Fruit fly (Drosophila melanogaster) ovary, adult (tissue): ENCODE results near the gene CG8369.
A peak's percentile ranks its signal among the peaks of the same experiment; 100 is the strongest.

Experiments used
- CG17801 ChIP-seq: fragments of 200-800 bp; optimal IDR thresholded peaks from 2 replicates; lab custom pipeline; 2019; ENCODE audit warnings: missing biosample characterization, mild to moderate bottlenecking, missing genetic modification characterization, moderate library complexity; ENCODE audit not compliant: partially characterized antibody

CG8369 gene

dm6 chr3R:8801126-8801762 lies 20.6 kb upstream of the CG8369 start, which contains the start of the genes Pif1A, Pif1B and CCT7:
Gene Pif1A, minus strand, starts transcription at chr3R:8801176.
Gene Pif1B, minus strand, starts transcription at chr3R:8801176.
Gene CCT7, plus strand, starts transcription at chr3R:8801564.
- TF ChIP-seq CG17801 (GFP tag; lab: Kevin White, UChicago), result no peak

- TF ChIP-seq CG17801 (GFP tag; lab: Kevin White, UChicago), result no peak
Observed at dm6 chr3R:8805388-8805852, 16.4 kb upstream of the CG8369 start, which contains the start of gene CG9839. Gene CG9839, minus strand, starts transcription at chr3R:8805802.

DNA sequence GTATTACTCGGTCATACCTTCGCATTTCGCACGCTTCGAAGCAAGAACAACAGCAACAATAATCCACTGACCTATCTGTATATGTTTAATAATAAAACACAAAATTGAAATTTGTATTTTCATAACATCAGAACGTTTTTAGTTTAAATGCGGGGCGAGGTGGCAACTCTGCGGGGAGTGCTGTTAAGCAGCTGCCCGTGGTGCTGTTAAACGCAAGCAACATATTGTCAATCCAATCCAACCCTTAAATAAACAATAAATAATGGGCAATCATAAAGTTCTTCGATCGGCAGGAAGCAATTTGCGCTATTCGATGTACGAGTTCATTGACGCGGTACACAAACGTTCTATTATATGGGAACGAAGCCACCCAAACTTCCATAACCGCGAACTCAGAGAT lies 15.7 kb upstream of the CG8369 start, which contains the start of gene hng2:
TSS of gene hng2 (plus strand) at position 219 of the 400 bp plus-strand sequence.
- TF ChIP-seq CG17801 (GFP tag; lab: Kevin White, UChicago), result no peak

- TF ChIP-seq CG17801 (GFP tag; lab: Kevin White, UChicago), result no peak
Observed at dm6 chr3R:8806638-8807037, 15.2 kb upstream of the CG8369 start.

dm6 chr3R:8807048-8807447 lies 14.8 kb upstream of the CG8369 start:
- no peak for TF ChIP-seq CG17801 (GFP tag; lab: Kevin White, UChicago)

DNA sequence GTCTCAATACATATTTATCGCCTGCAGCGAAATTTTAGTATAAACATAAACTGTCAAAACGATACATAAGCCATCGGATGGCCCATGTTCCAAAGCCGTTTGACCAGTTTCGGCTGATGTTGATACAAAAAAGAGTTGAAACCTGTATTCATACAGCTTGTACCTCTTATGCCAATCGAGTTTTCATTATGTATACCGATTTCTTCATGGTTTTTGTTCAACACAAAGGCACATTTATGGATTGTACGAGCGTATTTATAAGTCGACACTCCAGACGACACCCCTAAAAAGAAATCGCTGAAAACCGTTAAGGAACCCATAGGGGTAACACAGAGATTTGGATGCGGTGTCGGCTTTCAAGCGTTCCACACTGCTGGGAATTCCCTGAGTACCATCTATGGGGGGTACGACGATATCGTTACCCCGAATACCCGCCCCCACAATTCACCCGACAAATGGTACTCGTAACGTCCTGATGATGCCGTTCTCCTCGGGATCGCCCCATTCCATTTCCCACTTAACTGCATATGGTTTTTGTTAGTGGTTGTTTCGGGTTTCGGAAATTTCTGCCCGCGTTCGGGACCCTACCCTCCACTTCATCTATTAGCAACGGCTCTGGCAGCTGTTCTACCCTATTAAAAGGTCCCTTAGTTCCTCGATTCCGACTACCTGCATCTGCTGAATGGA lies 13.8 kb upstream of the CG8369 start:
- TF ChIP-seq CG17801 (GFP tag; lab: Kevin White, UChicago), result no peak

DNA sequence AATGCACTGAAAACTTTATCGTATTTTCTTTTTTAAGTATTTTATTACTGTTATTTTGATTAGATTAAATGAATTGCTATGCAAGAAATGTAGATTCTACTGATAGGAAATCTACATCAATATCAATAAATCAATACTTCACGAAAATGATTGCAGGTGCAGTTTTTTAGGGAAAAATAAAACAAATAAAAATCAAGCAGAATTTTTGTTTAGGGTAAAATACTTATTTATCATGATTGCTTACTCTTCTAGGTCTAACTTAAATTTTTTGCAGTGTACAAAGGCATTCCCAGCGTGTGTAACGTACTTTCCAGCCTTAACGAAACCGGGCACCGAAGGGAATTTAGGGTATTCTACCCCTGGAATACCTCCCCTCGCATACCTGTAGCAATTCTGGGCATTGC lies 13.3 kb upstream of the CG8369 start:
- no peak for TF ChIP-seq CG17801 (GFP tag; lab: Kevin White, UChicago)

DNA sequence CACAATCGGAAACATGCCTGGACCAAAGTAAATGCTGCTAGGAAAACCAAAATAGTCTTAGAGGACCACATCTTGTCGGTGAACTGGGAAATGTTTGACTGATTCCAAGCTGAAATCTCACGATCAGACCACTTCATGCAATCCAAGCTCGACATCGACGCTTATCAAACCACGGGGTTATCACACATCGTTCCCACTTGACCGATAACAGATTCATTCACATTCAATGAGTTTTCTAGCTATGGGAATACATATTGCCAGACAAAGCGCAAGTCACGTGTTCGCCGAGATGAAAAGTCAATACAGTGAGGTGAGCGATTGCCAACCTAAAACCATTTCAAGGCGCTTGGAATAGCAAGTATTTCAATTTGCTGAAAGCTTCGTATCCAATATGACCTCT lies 12.1 kb upstream of the CG8369 start:
- TF ChIP-seq CG17801 (GFP tag; lab: Kevin White, UChicago), result no peak

DNA sequence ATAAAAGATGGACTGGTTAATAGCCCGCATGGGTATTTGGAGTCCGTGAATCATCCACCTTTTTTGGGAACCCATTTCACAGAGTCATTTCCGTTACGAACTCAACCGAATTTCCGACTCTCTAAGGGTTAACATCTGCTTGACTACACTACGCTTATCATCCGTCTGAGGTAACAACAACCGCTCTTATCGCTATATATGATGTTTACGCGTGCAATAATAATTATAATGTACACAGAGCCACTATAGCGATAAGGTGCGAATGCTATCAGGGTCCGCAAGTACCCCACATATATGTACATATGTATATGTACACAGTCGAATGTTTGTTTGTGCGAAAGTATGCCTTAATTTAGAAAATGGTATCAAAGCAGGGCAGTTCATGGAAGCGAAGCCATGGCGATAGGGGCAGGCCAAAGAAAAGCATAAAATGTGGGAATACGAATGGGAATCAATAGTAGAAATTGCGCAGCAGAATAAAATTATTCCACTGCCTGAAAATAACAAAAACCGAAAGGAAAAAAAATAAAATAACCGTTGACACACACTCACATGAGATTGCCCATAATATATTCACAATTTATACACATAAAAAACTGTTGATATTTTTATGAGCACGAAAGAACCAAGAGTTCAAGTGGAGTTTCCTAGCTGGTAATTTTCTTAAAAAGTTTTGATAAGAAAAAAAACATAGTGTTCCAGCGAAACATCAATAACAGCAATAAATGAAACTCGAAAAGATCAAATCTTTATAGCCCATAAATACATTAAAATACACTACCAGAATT lies 11.2 kb upstream of the CG8369 start:
- peak; percentile 72 for TF ChIP-seq CG17801 (GFP tag; lab: Kevin White, UChicago)

DNA sequence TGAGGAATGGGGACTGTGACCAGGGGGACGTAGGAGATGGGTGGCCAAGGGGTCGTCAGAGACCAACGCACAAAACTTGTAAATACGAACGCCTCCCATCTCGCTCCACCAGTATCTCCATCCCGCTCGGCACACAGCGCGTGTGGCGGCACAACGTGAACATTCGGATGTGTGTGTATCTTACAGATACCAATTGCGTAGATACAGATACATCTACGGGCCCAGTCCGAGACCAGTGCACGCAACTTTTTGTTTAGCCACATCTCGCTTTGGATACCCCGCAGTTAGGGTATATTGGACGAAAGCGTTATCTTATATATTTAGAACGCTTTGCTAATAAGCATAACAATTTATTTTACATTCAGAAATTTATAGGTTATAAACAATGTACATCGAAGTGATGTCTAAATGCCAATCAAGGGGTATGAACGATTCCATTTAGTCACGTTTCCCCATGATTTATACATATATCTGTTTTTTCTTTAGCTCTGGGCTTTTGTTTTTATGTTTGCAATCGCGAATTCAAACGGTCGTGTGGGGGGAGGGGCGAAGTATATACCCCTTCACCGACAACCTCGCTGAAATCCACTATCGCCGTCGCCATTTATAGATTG lies 10.4 kb upstream of the CG8369 start:
- peak; percentile 73 for TF ChIP-seq CG17801 (GFP tag; lab: Kevin White, UChicago)

dm6 chr3R:8812342-8812966 lies 9.4 kb upstream of the CG8369 start:
- no peak for TF ChIP-seq CG17801 (GFP tag; lab: Kevin White, UChicago)

DNA sequence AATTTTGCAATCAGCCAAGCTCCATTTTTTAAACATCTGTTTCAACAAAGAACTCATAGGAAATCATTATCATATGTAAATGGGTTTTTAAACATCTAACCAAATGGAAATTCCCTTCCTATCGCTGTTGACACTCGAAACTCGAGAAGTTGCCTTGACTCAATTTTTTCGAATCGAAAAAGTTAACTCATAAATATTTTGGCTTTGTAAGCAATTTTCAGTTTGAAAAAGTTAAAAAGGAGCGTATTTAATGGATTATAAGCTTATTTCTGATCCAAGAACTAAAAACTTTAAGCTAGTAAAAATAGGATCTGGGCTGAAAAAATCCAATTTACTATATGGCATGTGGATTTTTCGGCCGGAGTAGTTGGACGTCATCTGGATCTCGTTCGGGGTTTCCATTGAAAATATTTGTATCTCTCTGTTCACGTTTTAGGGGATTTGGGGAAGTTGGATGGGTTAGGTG lies 8.6 kb upstream of the CG8369 start, which contains the start of gene CG9837:
TSS of gene CG9837 (minus strand) at position 416 of the 466 bp plus-strand sequence.
- no peak for TF ChIP-seq CG17801 (GFP tag; lab: Kevin White, UChicago)

DNA sequence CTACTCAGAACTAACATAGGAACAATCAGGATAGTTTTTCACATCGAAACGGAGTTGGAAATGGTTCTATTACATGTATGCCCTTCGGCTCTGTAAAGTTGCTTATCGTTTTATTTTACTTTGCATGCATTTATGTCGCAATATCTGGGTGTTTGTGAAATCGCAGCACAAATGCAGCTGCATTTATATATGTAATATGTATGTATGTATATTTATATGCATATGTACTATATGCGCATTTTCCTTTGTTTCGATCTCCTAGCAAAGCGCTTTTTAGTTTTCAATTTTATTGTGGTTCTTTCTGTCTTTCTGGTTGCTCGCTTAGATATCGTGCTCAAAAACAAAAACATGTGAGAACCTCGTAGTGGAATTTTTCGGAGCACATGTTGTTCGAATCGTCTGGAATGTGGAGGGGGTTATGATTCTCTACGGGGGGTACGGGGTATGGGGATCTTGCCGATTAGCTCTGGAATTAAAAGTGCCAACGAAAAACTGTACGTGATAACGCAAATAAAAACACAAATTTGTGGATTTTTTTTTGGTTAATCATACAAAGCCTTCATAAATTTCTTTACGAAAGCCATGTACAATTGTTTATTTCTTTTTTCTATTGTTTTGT lies 7.7 kb upstream of the CG8369 start:
- no peak for TF ChIP-seq CG17801 (GFP tag; lab: Kevin White, UChicago)

DNA sequence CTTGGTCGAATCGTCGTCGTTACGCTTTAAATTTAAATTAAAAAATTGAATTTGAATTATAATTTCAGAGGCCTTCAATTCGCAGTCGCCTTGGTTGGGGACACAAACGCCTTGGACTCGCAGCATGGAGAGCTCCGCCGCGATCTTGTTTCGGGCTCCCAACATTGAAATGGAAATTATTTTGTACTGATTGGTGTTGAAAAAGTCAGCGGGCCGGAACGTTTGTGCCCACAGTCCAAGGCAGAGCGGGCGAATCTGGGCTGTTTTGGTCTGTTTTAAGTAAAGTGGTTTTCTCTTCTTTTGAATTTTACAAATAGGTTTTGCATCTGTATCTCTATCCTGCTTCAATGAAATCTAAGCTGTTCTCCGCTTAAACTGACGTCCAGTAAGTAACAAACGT lies 6.7 kb upstream of the CG8369 start:
- TF ChIP-seq CG17801 (GFP tag; lab: Kevin White, UChicago), result no peak
